Fruit fly (Drosophila melanogaster) whole organism, embryonic: ENCODE data around the gene Fbw5.

ENCODE experiments used
- Aef1 ChIP-seq: fragments of 200-800 bp; sonication (Bioruptor generic); IDR thresholded peaks from 3 replicates; pipeline ENCODE4 v1.3.6; 2022; ENCODE audit warnings: missing biosample characterization, missing genetic modification characterization
- Antp ChIP-seq: fragments of 200-800 bp; sonication (Bioruptor generic); optimal IDR thresholded peaks from 3 replicates; lab custom pipeline; 2016; ENCODE audit warnings: missing biosample characterization, missing genetic modification characterization
- Atf6 ChIP-seq: fragments of 200-800 bp; sonication (Bioruptor generic); IDR thresholded peaks from 2 replicates; pipeline ENCODE4 v1.3.6; 2022; ENCODE audit warnings: missing biosample characterization, missing genetic modification characterization
- CG11093 ChIP-seq: fragments of 200-800 bp; sonication (Bioruptor generic); IDR thresholded peaks from 3 replicates; pipeline ENCODE4 v1.3.6; 2022; ENCODE audit warnings: missing biosample characterization, missing genetic modification characterization
- CG11398 ChIP-seq: fragments of 200-800 bp; sonication (Bioruptor generic); optimal IDR thresholded peaks from 2 replicates; lab custom pipeline; 2016; ENCODE audit warnings: missing biosample characterization, missing genetic modification characterization
- CG12155 ChIP-seq: fragments of 200-800 bp; sonication (Bioruptor generic); optimal IDR thresholded peaks from 3 replicates; lab custom pipeline; 2016; ENCODE audit warnings: missing biosample characterization, missing genetic modification characterization
- CG17612 ChIP-seq: fragments of 200-800 bp; sonication (Bioruptor generic); IDR thresholded peaks from 2 replicates; pipeline ENCODE4 v1.3.6; 2022; ENCODE audit warnings: missing biosample characterization, missing genetic modification characterization
- CG2120 ChIP-seq: fragments of 200-800 bp; sonication (Bioruptor generic); optimal IDR thresholded peaks from 3 replicates; lab custom pipeline; 2016; ENCODE audit warnings: missing biosample characterization, missing genetic modification characterization
- CG2875 ChIP-seq: fragments of 200-800 bp; sonication (Bioruptor generic); optimal IDR thresholded peaks from 2 replicates; lab custom pipeline; 2017; ENCODE audit warnings: missing biosample characterization, mild to moderate bottlenecking, missing genetic modification characterization, missing genetic modification reagents
- CG30403 ChIP-seq: fragments of 200-800 bp; sonication (Bioruptor generic); optimal IDR thresholded peaks from 3 replicates; lab custom pipeline; 2016; ENCODE audit warnings: missing biosample characterization, missing genetic modification characterization
- CG31365 ChIP-seq: fragments of 200-800 bp; sonication (Bioruptor generic); optimal IDR thresholded peaks from 2 replicates; lab custom pipeline; 2018; ENCODE audit warnings: missing biosample characterization, mild to moderate bottlenecking, missing genetic modification characterization
- CG33557 ChIP-seq: fragments of 200-800 bp; sonication (Bioruptor generic); optimal IDR thresholded peaks from 2 replicates; lab custom pipeline; 2019; ENCODE audit warnings: missing biosample characterization, mild to moderate bottlenecking, missing genetic modification characterization, moderate library complexity
- CG34422 ChIP-seq: fragments of 200-800 bp; sonication (Bioruptor generic); IDR thresholded peaks from 3 replicates; pipeline ENCODE4 v1.3.6; 2022; ENCODE audit warnings: missing biosample characterization, missing genetic modification characterization
- CG3995 ChIP-seq: fragments of 200-800 bp; sonication (Bioruptor generic); optimal IDR thresholded peaks from 3 replicates; lab custom pipeline; 2016; ENCODE audit warnings: missing biosample characterization, missing genetic modification characterization
- CG4707 ChIP-seq: fragments of 200-800 bp; sonication (Bioruptor generic); optimal IDR thresholded peaks from 2 replicates; lab custom pipeline; 2018; ENCODE audit warnings: missing biosample characterization, mild to moderate bottlenecking, missing genetic modification characterization, moderate library complexity
- CG4820 ChIP-seq: fragments of 200-800 bp; sonication (Bioruptor generic); optimal IDR thresholded peaks from 3 replicates; lab custom pipeline; 2016; ENCODE audit warnings: missing biosample characterization, missing genetic modification characterization
- CG6272 ChIP-seq: fragments of 200-800 bp; sonication (Bioruptor generic); IDR thresholded peaks from 2 replicates; pipeline ENCODE4 v1.3.6; 2022; ENCODE audit warnings: missing biosample characterization, missing genetic modification characterization
- CG9817 ChIP-seq: fragments of 200-800 bp; sonication (Bioruptor generic); optimal IDR thresholded peaks from 2 replicates; lab custom pipeline; 2018; ENCODE audit warnings: missing biosample characterization, mild to moderate bottlenecking, missing genetic modification characterization, moderate library complexity
- CkIIα-i1 ChIP-seq: fragments of 200-800 bp; sonication (Bioruptor generic); IDR thresholded peaks from 2 replicates; pipeline ENCODE4 v1.3.6; 2022; ENCODE audit warnings: missing biosample characterization, missing genetic modification characterization
- Deaf1 ChIP-seq: fragments of 200-800 bp; optimal IDR thresholded peaks from 3 replicates; lab custom pipeline; 2019; ENCODE audit warnings: missing biosample characterization, mild to moderate bottlenecking, missing genetic modification characterization, moderate library complexity
- Drgx ChIP-seq: fragments of 200-800 bp; sonication (Bioruptor generic); IDR thresholded peaks from 2 replicates; pipeline ENCODE4 v1.3.6; 2022; ENCODE audit warnings: missing biosample characterization, missing genetic modification characterization
- Fer3 ChIP-seq: fragments of 200-800 bp; sonication (Bioruptor generic); optimal IDR thresholded peaks from 2 replicates; lab custom pipeline; 2018; ENCODE audit warnings: missing biosample characterization, mild to moderate bottlenecking, missing genetic modification characterization, moderate library complexity
- HmgZ ChIP-seq: fragments of 200-800 bp; sonication (Bioruptor generic); optimal IDR thresholded peaks from 2 replicates; lab custom pipeline; 2018; ENCODE audit warnings: missing biosample characterization, mild to moderate bottlenecking, missing genetic modification characterization
- Lim3 ChIP-seq: fragments of 200-800 bp; sonication (Bioruptor generic); IDR thresholded peaks from 2 replicates; pipeline ENCODE4 v1.3.6; 2022; ENCODE audit warnings: missing biosample characterization, missing genetic modification characterization
- Neu2 ChIP-seq: fragments of 200-800 bp; sonication (Bioruptor generic); optimal IDR thresholded peaks from 3 replicates; lab custom pipeline; 2016; ENCODE audit warnings: missing biosample characterization, missing genetic modification characterization, borderline replicate concordance
- Rfx ChIP-seq: fragments of 200-800 bp; sonication (Bioruptor generic); IDR thresholded peaks from 2 replicates; pipeline ENCODE4 v1.3.6; 2022; ENCODE audit warnings: missing biosample characterization, missing genetic modification characterization
- Rx ChIP-seq: fragments of 200-800 bp; sonication (Bioruptor generic); IDR thresholded peaks from 2 replicates; pipeline ENCODE4 v1.3.6; 2022; ENCODE audit warnings: missing biosample characterization, missing genetic modification characterization
- Tbp ChIP-seq: fragments of >200 bp; optimal IDR thresholded peaks from 2 replicates; lab custom pipeline; 2018; ENCODE audit warnings: missing biosample characterization, missing genetic modification characterization
- Xrp1 ChIP-seq: fragments of 200-800 bp; sonication (Bioruptor generic); IDR thresholded peaks from 2 replicates; pipeline ENCODE4 v1.3.6; 2022; ENCODE audit warnings: missing biosample characterization, missing genetic modification characterization
- ac ChIP-seq: fragments of 200-800 bp; sonication (Bioruptor generic); optimal IDR thresholded peaks from 3 replicates; lab custom pipeline; 2017; ENCODE audit warnings: missing biosample characterization, mild to moderate bottlenecking, missing genetic modification characterization
- amos ChIP-seq: fragments of 200-800 bp; sonication (Bioruptor generic); IDR thresholded peaks from 2 replicates; pipeline ENCODE4 v1.3.6; 2022; ENCODE audit warnings: missing biosample characterization, missing genetic modification characterization; ENCODE audit not compliant: partially characterized antibody
- ato ChIP-seq: fragments of 200-800 bp; sonication (Bioruptor generic); IDR thresholded peaks from 2 replicates; pipeline ENCODE4 v1.3.6; 2022; ENCODE audit warnings: missing biosample characterization, missing genetic modification characterization; ENCODE audit not compliant: partially characterized antibody
- bowl ChIP-seq: fragments of 200-800 bp; sonication (Bioruptor generic); IDR thresholded peaks from 2 replicates; pipeline ENCODE4 v1.3.6; 2022; ENCODE audit warnings: missing biosample characterization, missing genetic modification characterization
- caup ChIP-seq: fragments of 200-800 bp; sonication (Bioruptor generic); optimal IDR thresholded peaks from 3 replicates; lab custom pipeline; 2017; ENCODE audit warnings: missing biosample characterization, mild to moderate bottlenecking, missing genetic modification characterization, moderate library complexity; ENCODE audit not compliant: severe bottlenecking
- chinmo ChIP-seq: fragments of 200-800 bp; sonication (Bioruptor generic); IDR thresholded peaks from 4 replicates; pipeline ENCODE4 v1.3.6; 2022; ENCODE audit warnings: missing biosample characterization, missing genetic modification characterization; ENCODE audit not compliant: partially characterized antibody
- chn ChIP-seq: fragments of 200-800 bp; sonication (Bioruptor generic); optimal IDR thresholded peaks from 2 replicates; lab custom pipeline; 2016; ENCODE audit warnings: missing biosample characterization, missing genetic modification characterization
- croc ChIP-seq: fragments of 200-800 bp; sonication (Bioruptor generic); conservative IDR thresholded peaks from 3 replicates; pipeline ENCODE4 v1.3.6; 2022; ENCODE audit warnings: missing biosample characterization, missing genetic modification characterization
- dysf ChIP-seq: fragments of 200-800 bp; sonication (Bioruptor generic); IDR thresholded peaks from 3 replicates; pipeline ENCODE4 v1.3.6; 2022; ENCODE audit warnings: missing biosample characterization, missing genetic modification characterization
- fd102C ChIP-seq: fragments of 200-800 bp; sonication (Bioruptor generic); optimal IDR thresholded peaks from 2 replicates; lab custom pipeline; 2018; ENCODE audit warnings: missing biosample characterization, mild to moderate bottlenecking, missing genetic modification characterization, moderate library complexity
- gro ChIP-seq: fragments of 200-800 bp; sonication (Bioruptor generic); optimal IDR thresholded peaks from 2 replicates; lab custom pipeline; 2016; ENCODE audit warnings: missing biosample characterization, missing genetic modification characterization
- gt ChIP-seq: fragments of 200-800 bp; sonication (Bioruptor generic); IDR thresholded peaks from 2 replicates; pipeline ENCODE4 v1.3.6; 2022; ENCODE audit warnings: missing biosample characterization, missing genetic modification characterization
- h ChIP-seq: fragments of >200 bp; optimal IDR thresholded peaks from 2 replicates; lab custom pipeline; 2017
- kay ChIP-seq: fragments of 200-800 bp; sonication (Bioruptor generic); optimal IDR thresholded peaks from 2 replicates; lab custom pipeline; 2016; ENCODE audit warnings: missing biosample characterization, missing genetic modification characterization
- kni ChIP-seq: fragments of 200-800 bp; sonication (Bioruptor generic); optimal IDR thresholded peaks from 3 replicates; lab custom pipeline; 2017; ENCODE audit warnings: mild to moderate bottlenecking, missing biosample characterization, missing genetic modification reagents, missing genetic modification characterization
- luna ChIP-seq: fragments of 200-800 bp; sonication (Bioruptor generic); optimal IDR thresholded peaks from 2 replicates; lab custom pipeline; 2016; ENCODE audit warnings: missing biosample characterization, missing genetic modification characterization
- nerfin-1 ChIP-seq: fragments of 200-800 bp; sonication (Bioruptor generic); optimal IDR thresholded peaks from 3 replicates; lab custom pipeline; 2019; ENCODE audit warnings: missing biosample characterization, mild to moderate bottlenecking, missing genetic modification characterization, moderate library complexity
- odd ChIP-seq: fragments of 200-800 bp; sonication (Bioruptor generic); optimal IDR thresholded peaks from 2 replicates; lab custom pipeline; 2017; ENCODE audit warnings: missing biosample characterization, mild to moderate bottlenecking, missing genetic modification characterization
- pum ChIP-seq: fragments of 200-800 bp; sonication (Bioruptor generic); optimal IDR thresholded peaks from 2 replicates; lab custom pipeline; 2016; ENCODE audit warnings: missing biosample characterization, missing genetic modification characterization
- rib ChIP-seq: fragments of 200-800 bp; sonication (Bioruptor generic); IDR thresholded peaks from 2 replicates; pipeline ENCODE4 v1.3.6; 2022; ENCODE audit warnings: missing biosample characterization, missing genetic modification characterization
- ssp ChIP-seq: fragments of 200-800 bp; sonication (Bioruptor generic); IDR thresholded peaks from 2 replicates; pipeline ENCODE4 v1.3.6; 2022; ENCODE audit warnings: missing biosample characterization, missing genetic modification characterization
- stc ChIP-seq: fragments of 200-800 bp; sonication (Bioruptor generic); IDR thresholded peaks from 2 replicates; pipeline ENCODE4 v1.3.6; 2022; ENCODE audit warnings: missing biosample characterization, missing genetic modification characterization

Gene Fbw5

DNA sequence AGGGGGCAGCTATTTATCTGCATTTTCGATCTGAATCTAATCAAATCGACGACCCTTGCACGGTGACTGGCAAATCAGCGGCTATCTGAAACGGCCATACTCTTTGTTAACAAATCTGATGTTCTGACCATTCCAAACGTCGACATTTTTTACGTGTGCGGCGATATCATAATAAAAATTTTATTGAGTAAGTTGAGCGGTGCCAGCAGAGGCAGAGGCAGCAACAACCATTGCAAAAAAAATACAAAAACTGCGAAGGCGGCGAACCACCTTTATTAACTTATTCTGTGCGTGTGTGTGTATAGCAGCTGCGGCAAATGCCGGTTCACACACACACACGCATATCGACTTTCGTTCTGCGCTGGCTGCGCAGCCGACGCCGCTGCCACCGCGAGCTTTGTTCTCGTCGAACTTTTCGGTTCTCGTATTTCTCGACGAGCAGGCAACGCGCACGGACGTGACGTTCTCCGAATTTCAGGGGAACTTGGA lies 16.4 kb upstream of the Fbw5 start, which contains the start of gene Kr-h1 (continued):
- no peak for TF ChIP-seq caup (GFP tag; lab: Kevin White, UChicago)
- no peak for TF ChIP-seq Xrp1 (GFP tag; lab: Robert Waterston, UW)
- TF ChIP-seq Atf6, result no peak
- TF ChIP-seq ssp (GFP tag; lab: Robert Waterston, UW), result no peak
- TF ChIP-seq chn (GFP tag; lab: Kevin White, UChicago), result no peak
- no peak for TF ChIP-seq Lim3 (GFP tag; lab: Robert Waterston, UW)
- TF ChIP-seq dysf (GFP tag; lab: Robert Waterston, UW), result no peak
- TF ChIP-seq CG34422 (GFP tag; lab: Robert Waterston, UW), result peak; percentile 26; the same call in 1 of the 3 replicates
- TF ChIP-seq Drgx (GFP tag; lab: Robert Waterston, UW), result no peak
- TF ChIP-seq stc (GFP tag; lab: Robert Waterston, UW), result 0 out of 2 replicates have a peak, but pooled peaks have one; percentile 21
- TF ChIP-seq ac, result no peak
- TF ChIP-seq Neu2 (GFP tag; lab: Kevin White, UChicago), result no peak
- TF ChIP-seq CG2120 (GFP tag; lab: Kevin White, UChicago), result no peak
- no peak for TF ChIP-seq CG17612 (GFP tag; lab: Robert Waterston, UW)
- no peak for TF ChIP-seq CG4820
- no peak for TF ChIP-seq CkIIα-i1
- peak; percentile 27; the same call in 1 of the 2 replicates for TF ChIP-seq amos (GFP tag; lab: Robert Waterston, UW)
- TF ChIP-seq gro (GFP tag; lab: Kevin White, UChicago), result peak; percentile 11
- TF ChIP-seq CG11093 (GFP tag; lab: Robert Waterston, UW), result no peak
- TF ChIP-seq Tbp (GFP tag; lab: Kevin White, UChicago), result no peak
- no peak for TF ChIP-seq CG33557 (GFP tag; lab: Kevin White, UChicago)
- TF ChIP-seq bowl (GFP tag; lab: Robert Waterston, UW), result no peak
- TF ChIP-seq pum (GFP tag; lab: Kevin White, UChicago), result no peak
- TF ChIP-seq gt, result no peak
- no peak for TF ChIP-seq HmgZ (tag; lab: Kevin White, UChicago)
- no peak for TF ChIP-seq CG9817 (tag; lab: Kevin White, UChicago)
- TF ChIP-seq rib (GFP tag; lab: Robert Waterston, UW), result peak; percentile 85
- TF ChIP-seq fd102C (GFP tag; lab: Kevin White, UChicago), result no peak
- TF ChIP-seq CG2875 (GFP tag; lab: Kevin White, UChicago), result no peak
- TF ChIP-seq croc (GFP tag; lab: Robert Waterston, UW), result no peak
- TF ChIP-seq h, result no peak
- no peak for TF ChIP-seq luna (GFP tag; lab: Kevin White, UChicago)
- TF ChIP-seq Rfx (GFP tag; lab: Robert Waterston, UW), result 0 out of 2 replicates have a peak, but pooled peaks have one; percentile 17
- TF ChIP-seq CG11398 (GFP tag; lab: Kevin White, UChicago), result no peak

DNA sequence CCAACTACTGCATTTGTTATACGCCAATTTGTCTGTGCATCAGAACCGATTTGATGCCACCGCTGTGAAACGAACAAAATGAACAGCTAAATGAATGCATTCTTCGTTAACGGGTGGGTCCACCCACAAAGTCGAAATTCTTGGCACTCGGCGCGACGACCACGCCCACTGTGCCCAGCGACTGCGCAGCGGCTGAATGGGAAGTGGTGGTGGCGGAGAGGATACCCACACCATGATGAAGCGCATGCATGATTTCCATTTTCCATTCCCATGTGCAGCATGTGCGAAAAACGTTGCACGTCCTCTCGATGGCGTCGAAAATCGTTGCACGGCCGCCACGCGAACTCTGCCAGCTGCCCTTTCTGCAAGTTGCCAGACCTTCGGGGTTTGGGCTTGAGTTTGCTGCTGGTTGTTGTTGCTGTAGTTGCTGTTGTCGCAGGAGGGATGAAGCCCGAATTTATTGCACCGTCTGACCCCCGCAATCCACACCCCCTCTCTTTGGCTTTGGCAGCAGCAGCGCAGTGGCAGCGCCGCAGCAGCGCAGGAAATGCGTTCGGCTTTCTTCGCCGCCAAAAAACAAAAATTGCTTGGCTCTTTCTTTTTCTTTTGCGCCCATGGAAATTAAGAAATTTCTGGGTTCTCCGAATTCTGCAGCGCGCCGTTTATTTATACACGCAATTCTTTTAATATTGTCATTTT lies 15.5 kb upstream of the Fbw5 start:
- TF ChIP-seq Tbp (GFP tag; lab: Kevin White, UChicago) (no peak), CG3995 (no peak), CG6272 (no peak), CG30403 (no peak), Rx (no peak), ato (GFP tag; lab: Robert Waterston, UW) (0 out of 2 replicates have a peak, but pooled peaks have one; percentile 15), Aef1 (GFP tag; lab: Robert Waterston, UW) (no peak), chinmo (GFP tag; lab: Robert Waterston, UW) (0 out of 4 replicates have a peak, but pooled peaks have one; percentile 13), CG12155 (peak; percentile 6), kay (GFP tag; lab: Kevin White, UChicago) (no peak), odd (no peak), nerfin-1 (tag; lab: Kevin White, UChicago) (peak; percentile 20), CG4707 (GFP tag; lab: Kevin White, UChicago) (peak; percentile 21), CG31365 (tag; lab: Kevin White, UChicago) (no peak), Antp (GFP tag; lab: Kevin White, UChicago) (no peak), Deaf1 (peak; percentile 14), Fer3 (tag; lab: Kevin White, UChicago) (no peak), kni (GFP tag; lab: Kevin White, UChicago) (no peak), Xrp1 (GFP tag; lab: Robert Waterston, UW) (0 out of 2 replicates have a peak, but pooled peaks have one; percentile 20)
